Fruit fly (Drosophila melanogaster) whole organism: ENCODE data around the gene CG32379.

Source experiments
- CG8478 ChIP-seq: fragments of >200 bp; optimal IDR thresholded peaks from 2 replicates; lab custom pipeline; 2018; ENCODE audit warnings: inconsistent platforms
- Dll ChIP-seq: fragments of >200 bp; optimal IDR thresholded peaks from 2 replicates; lab custom pipeline; 2017
- EcR ChIP-seq, 2 experiments: fragments of >200 bp; optimal IDR thresholded peaks; 2 replicates each; lab custom pipeline; 2017; ENCODE audit warnings: missing biosample characterization in 2 of 2, missing genetic modification characterization in 2 of 2, missing genetic modification reagents in 2 of 2
- pan ChIP-seq: fragments of >200 bp; optimal IDR thresholded peaks from 2 replicates; lab custom pipeline; 2017
- psq ChIP-seq: fragments of >200 bp; optimal IDR thresholded peaks from 2 replicates; lab custom pipeline; 2017
- usp ChIP-seq: fragments of >200 bp; optimal IDR thresholded peaks from 2 replicates; lab custom pipeline; 2017; ENCODE audit warnings: missing biosample characterization, missing genetic modification characterization, mixed read lengths

Gene CG32379

DNA sequence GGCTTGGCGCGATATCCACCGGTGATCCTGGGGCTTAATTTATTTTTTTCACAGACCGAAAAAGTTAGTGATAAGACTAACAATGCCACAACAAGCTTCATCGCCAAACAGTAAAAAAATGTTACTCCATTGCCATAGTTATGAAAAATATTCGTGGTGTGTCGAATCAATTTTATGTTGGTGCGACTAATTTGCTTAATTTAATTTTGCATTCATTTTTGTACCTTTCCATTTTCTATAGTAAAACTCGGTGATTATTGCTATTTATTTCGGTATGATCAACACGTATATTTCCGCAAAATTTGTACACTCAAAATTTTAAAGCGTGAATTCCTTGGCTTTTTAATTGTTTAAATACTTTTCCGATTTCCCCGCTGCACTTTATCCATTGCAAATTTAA, 44.5 kb downstream of the CG32379 start, which contains the start of gene sphinx2:
Gene sphinx2 (minus strand): TSS at position 101 of the 400 bp plus-strand sequence.
- TF ChIP-seq pan (lab: Kevin White, UChicago) (no peak), psq (lab: Kevin White, UChicago) (no peak), usp (GFP tag; lab: Kevin White, UChicago) (no peak), Dll (lab: Kevin White, UChicago) (no peak), EcR (GFP tag; optimal IDR thresholded peaks at IDR 0.05; lab: Kevin White, UChicago) (no peak), CG8478 (lab: Kevin White, UChicago) (no peak)
